Fruit fly (Drosophila melanogaster): ENCODE data around the gene Gp93.
A peak's percentile ranks its signal among the peaks of the same experiment; 100 is the strongest.

Gp93 gene

DNA sequence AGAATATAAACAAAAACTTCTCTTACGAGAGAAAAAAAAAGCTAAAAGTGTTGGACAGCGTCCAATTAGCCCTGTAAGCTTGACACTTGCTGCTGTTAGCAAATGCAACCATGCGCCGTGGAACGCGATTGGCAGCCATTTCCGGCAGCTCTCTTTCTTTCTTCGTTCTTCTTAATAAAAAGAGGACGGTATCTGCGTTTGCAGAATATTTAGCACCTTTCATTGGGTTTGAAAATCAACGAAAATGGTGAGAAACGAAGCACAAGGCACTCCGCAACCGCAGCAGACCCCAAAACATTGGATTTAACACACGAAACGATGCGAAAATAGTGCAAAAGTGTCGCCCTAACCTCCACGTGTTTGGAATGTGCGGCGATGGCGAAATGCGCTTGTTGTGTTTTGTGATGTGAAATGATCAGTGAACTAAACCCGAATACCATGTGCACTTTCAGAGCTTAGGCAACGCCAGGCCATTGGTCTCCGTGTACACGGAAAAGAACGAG lies 25.8 kb upstream of the Gp93 start, which contains the start of gene RpL4 (continued):
- peak; percentile 83 for TF ChIP-seq H2.0 (GFP tag; IDR thresholded peaks at IDR 0.05)
- no peak for TF ChIP-seq jigr1 (GFP tag; IDR thresholded peaks at IDR 0.05)
- no peak for TF ChIP-seq Spps (tag; optimal IDR thresholded peaks at IDR 0.05)
- TF ChIP-seq vfl (GFP tag; optimal IDR thresholded peaks at IDR 0.05) = no peak
- no peak for TF ChIP-seq Dll (GFP tag; IDR thresholded peaks at IDR 0.05; ENCODE audit: partially characterized antibody)
- TF ChIP-seq trh (GFP tag; optimal IDR thresholded peaks at IDR 0.05) = peak; percentile 84
- peak; percentile 78 for TF ChIP-seq CG12744 (GFP tag; optimal IDR thresholded peaks at IDR 0.05)
- TF ChIP-seq phol (tag; optimal IDR thresholded peaks at IDR 0.05) = peak; percentile 86
- TF ChIP-seq Side (GFP tag; optimal IDR thresholded peaks at IDR 0.05) = peak; percentile 79
- peak; percentile 65 for TF ChIP-seq gcm (GFP tag; optimal IDR thresholded peaks at IDR 0.05)
- peak; percentile 62 for TF ChIP-seq CG8281 (tag; optimal IDR thresholded peaks at IDR 0.05)
- TF ChIP-seq CG8478 (optimal IDR thresholded peaks at IDR 0.05) = peak; percentile 41
- peak; percentile 99 for TF ChIP-seq HLHmδ (GFP tag; optimal IDR thresholded peaks at IDR 0.05)
- peak; percentile 84 for TF ChIP-seq Fer1 (GFP tag; optimal IDR thresholded peaks at IDR 0.05)
- peak; percentile 67 for TF ChIP-seq CG7556 (GFP tag; optimal IDR thresholded peaks at IDR 0.05)
- peak; percentile 84 for TF ChIP-seq Asciz (GFP tag; optimal IDR thresholded peaks at IDR 0.05)
- TF ChIP-seq CG8924 (tag; optimal IDR thresholded peaks at IDR 0.05) = peak; percentile 42
- peak; percentile 83 for TF ChIP-seq sd (tag; optimal IDR thresholded peaks at IDR 0.05)
- TF ChIP-seq gce (GFP tag; IDR thresholded peaks at IDR 0.05) = peak; percentile 90
- 0 out of 2 replicates have a peak, but pooled peaks have one; percentile 27 for TF ChIP-seq CG4404 (GFP tag; IDR thresholded peaks at IDR 0.05)
- peak; percentile 81 for TF ChIP-seq CG7839 (tag; optimal IDR thresholded peaks at IDR 0.05)
- peak; percentile 56 for TF ChIP-seq CG4820 (GFP tag; optimal IDR thresholded peaks at IDR 0.05)
- peak; percentile 77 for TF ChIP-seq btn (GFP tag; optimal IDR thresholded peaks at IDR 0.05)
- peak; percentile 90 for TF ChIP-seq nom (GFP tag; optimal IDR thresholded peaks at IDR 0.05)
- no peak for TF ChIP-seq CkIIα-i1 (GFP tag; IDR thresholded peaks at IDR 0.05)
- no peak for TF ChIP-seq gt (GFP tag; IDR thresholded peaks at IDR 0.05)
- TF ChIP-seq luna (GFP tag; optimal IDR thresholded peaks at IDR 0.05) = peak; percentile 79
- peak; percentile 93 for TF ChIP-seq lab (GFP tag; optimal IDR thresholded peaks at IDR 0.05)
- TF ChIP-seq CG8359 (GFP tag; optimal IDR thresholded peaks at IDR 0.05; ENCODE audit: borderline replicate concordance) = peak; percentile 60
- peak; percentile 57 for TF ChIP-seq Kr (GFP tag; optimal IDR thresholded peaks at IDR 0.05)
- peak; percentile 51 for TF ChIP-seq pum (GFP tag; optimal IDR thresholded peaks at IDR 0.05)
- TF ChIP-seq CG12219 (GFP tag; optimal IDR thresholded peaks at IDR 0.05) = peak; percentile 78
- peak; percentile 56 for TF ChIP-seq CG7786 (GFP tag; optimal IDR thresholded peaks at IDR 0.05)
- peak; percentile 83 for TF ChIP-seq Hey (tag; optimal IDR thresholded peaks at IDR 0.05)
- TF ChIP-seq Doc2 (GFP tag; IDR thresholded peaks at IDR 0.05) = no peak
- peak; percentile 50; the same call in 1 of the 3 replicates for TF ChIP-seq Mrtf (GFP tag; IDR thresholded peaks at IDR 0.05)
- 0 out of 2 replicates have a peak, but pooled peaks have one; percentile 26 for TF ChIP-seq Taf1 (GFP tag; IDR thresholded peaks at IDR 0.05)
- TF ChIP-seq CG9797 (GFP tag; optimal IDR thresholded peaks at IDR 0.05) = peak; percentile 27
- TF ChIP-seq CG7271 (tag; optimal IDR thresholded peaks at IDR 0.05) = peak; percentile 86
- TF ChIP-seq Elba2 (GFP tag; optimal IDR thresholded peaks at IDR 0.05) = no peak
- TF ChIP-seq tll (GFP tag; optimal IDR thresholded peaks at IDR 0.05) = no peak
- TF ChIP-seq crp (GFP tag; optimal IDR thresholded peaks at IDR 0.05) = peak in 1 of 2 experiments; percentile 49
- TF ChIP-seq CG11504 (tag; optimal IDR thresholded peaks at IDR 0.05) = peak; percentile 71
- peak; percentile 85 for TF ChIP-seq CG8290 (GFP tag; optimal IDR thresholded peaks at IDR 0.05)
- TF ChIP-seq CG8290 (tag; optimal IDR thresholded peaks at IDR 0.05) = peak; percentile 86 to 91
- TF ChIP-seq CG12659 (GFP tag; optimal IDR thresholded peaks at IDR 0.05) = peak; percentile 93
- no peak for TF ChIP-seq CG7357 (GFP tag; IDR thresholded peaks at IDR 0.05)
- no peak for TF ChIP-seq vnd (GFP tag; IDR thresholded peaks at IDR 0.05; ENCODE audit: partially characterized antibody)
- TF ChIP-seq zfh1 (GFP tag; IDR thresholded peaks at IDR 0.05) = peak; percentile 91
- TF ChIP-seq CG33213 (GFP tag; optimal IDR thresholded peaks at IDR 0.05) = peak; percentile 98

Data from whole organism, embryonic.